Fruit fly (Drosophila melanogaster) whole organism, embryonic: Measurements from ENCODE around the gene Neu2.

Experiments
- Abd-B ChIP-seq: fragments of 200-800 bp; sonication (Bioruptor generic); optimal IDR thresholded peaks from 2 replicates; lab custom pipeline; 2018; ENCODE audit warnings: missing biosample characterization, mild to moderate bottlenecking, missing genetic modification characterization, moderate library complexity
- CG12071 ChIP-seq: fragments of 200-800 bp; sonication (Bioruptor generic); optimal IDR thresholded peaks from 3 replicates; lab custom pipeline; 2018; ENCODE audit warnings: missing biosample characterization, mild to moderate bottlenecking, missing genetic modification characterization
- CG12219 ChIP-seq: fragments of 200-800 bp; sonication (Bioruptor generic); optimal IDR thresholded peaks from 3 replicates; lab custom pipeline; 2018; ENCODE audit warnings: missing biosample characterization, mild to moderate bottlenecking, missing genetic modification characterization
- CG12659 ChIP-seq: fragments of 200-800 bp; sonication (Bioruptor generic); optimal IDR thresholded peaks from 3 replicates; lab custom pipeline; 2017; ENCODE audit warnings: mild to moderate bottlenecking, missing biosample characterization, missing genetic modification reagents, missing genetic modification characterization
- CG13424 ChIP-seq: fragments of 200-800 bp; sonication (Bioruptor generic); optimal IDR thresholded peaks from 2 replicates; lab custom pipeline; 2019; ENCODE audit warnings: missing biosample characterization, mild to moderate bottlenecking, missing genetic modification characterization, moderate library complexity
- CG14710 ChIP-seq: fragments of 200-800 bp; sonication (Bioruptor generic); optimal IDR thresholded peaks from 3 replicates; lab custom pipeline; 2019; ENCODE audit warnings: missing biosample characterization, mild to moderate bottlenecking, missing genetic modification characterization, moderate library complexity
- CG17359 ChIP-seq: fragments of 200-800 bp; sonication (Bioruptor generic); optimal IDR thresholded peaks from 3 replicates; lab custom pipeline; 2018; ENCODE audit warnings: missing biosample characterization, mild to moderate bottlenecking, missing genetic modification characterization, moderate library complexity
- CG17802 ChIP-seq: fragments of 200-800 bp; sonication (Bioruptor generic); optimal IDR thresholded peaks from 2 replicates; lab custom pipeline; 2018; ENCODE audit warnings: missing biosample characterization, mild to moderate bottlenecking, missing genetic modification characterization, moderate library complexity
- CG17912 ChIP-seq: fragments of 200-800 bp; sonication (Bioruptor generic); optimal IDR thresholded peaks from 2 replicates; lab custom pipeline; 2018; ENCODE audit warnings: missing biosample characterization, mild to moderate bottlenecking, missing genetic modification characterization
- CG18011 ChIP-seq: fragments of 200-800 bp; sonication (Bioruptor generic); optimal IDR thresholded peaks from 2 replicates; lab custom pipeline; 2017; ENCODE audit warnings: missing biosample characterization, missing genetic modification characterization, mild to moderate bottlenecking, moderate library complexity, missing genotype
- CG30020 ChIP-seq: fragments of 200-800 bp; optimal IDR thresholded peaks from 2 replicates; lab custom pipeline; 2019; ENCODE audit warnings: missing biosample characterization, mild to moderate bottlenecking, missing genetic modification characterization, moderate library complexity
- CG30431 ChIP-seq: fragments of 200-800 bp; sonication (Bioruptor generic); optimal IDR thresholded peaks from 2 replicates; lab custom pipeline; 2017; ENCODE audit warnings: missing biosample characterization, missing genetic modification characterization
- CG3065 ChIP-seq: fragments of 200-800 bp; sonication (Bioruptor generic); optimal IDR thresholded peaks from 2 replicates; lab custom pipeline; 2016; ENCODE audit warnings: missing biosample characterization, missing genetic modification characterization
- CG3163 ChIP-seq: fragments of 200-800 bp; sonication (Bioruptor generic); optimal IDR thresholded peaks from 3 replicates; lab custom pipeline; 2016; ENCODE audit warnings: missing biosample characterization, missing genetic modification characterization
- CG32772 ChIP-seq: fragments of 200-800 bp; sonication (Bioruptor generic); IDR thresholded peaks from 2 replicates; pipeline ENCODE4 v1.3.6; 2022; ENCODE audit warnings: missing biosample characterization, missing genetic modification characterization
- CG3281 ChIP-seq: fragments of 200-800 bp; sonication (Bioruptor generic); optimal IDR thresholded peaks from 3 replicates; lab custom pipeline; 2017; ENCODE audit warnings: missing biosample characterization, mild to moderate bottlenecking, missing genetic modification characterization
- CG34376 ChIP-seq: fragments of 200-800 bp; sonication (Bioruptor generic); optimal IDR thresholded peaks from 2 replicates; lab custom pipeline; 2018; ENCODE audit warnings: missing biosample characterization, mild to moderate bottlenecking, missing genetic modification characterization
- CG6254 ChIP-seq: fragments of 200-800 bp; sonication (Bioruptor generic); optimal IDR thresholded peaks from 3 replicates; lab custom pipeline; 2017; ENCODE audit warnings: mild to moderate bottlenecking, missing biosample characterization, missing genetic modification reagents, missing genetic modification characterization
- CG7357 ChIP-seq: fragments of 200-800 bp; sonication (Bioruptor generic); IDR thresholded peaks from 3 replicates; pipeline ENCODE4 v1.3.6; 2022; ENCODE audit warnings: missing biosample characterization, missing genetic modification characterization
- CG8478 ChIP-seq: fragments of >200 bp; optimal IDR thresholded peaks from 2 replicates; lab custom pipeline; 2018
- CoRest ChIP-seq: fragments of 200-800 bp; sonication (Bioruptor generic); optimal IDR thresholded peaks from 3 replicates; lab custom pipeline; 2018; ENCODE audit warnings: missing biosample characterization, mild to moderate bottlenecking, missing genetic modification characterization, moderate library complexity
- D19A ChIP-seq: fragments of 200-800 bp; optimal IDR thresholded peaks from 3 replicates; lab custom pipeline; 2019; ENCODE audit warnings: missing biosample characterization, mild to moderate bottlenecking, missing genetic modification characterization, moderate library complexity
- Eip74EF ChIP-seq, 2 experiments: fragments of 200-800 bp in 1 of 2; fragments of >200 bp in 1 of 2; sonication (Bioruptor generic) in 1 of 2; optimal IDR thresholded peaks; 2 replicates each; lab custom pipeline; 2017 to 2019; ENCODE audit warnings: missing biosample characterization in 2 of 2, missing genetic modification characterization in 2 of 2, mild to moderate bottlenecking in 1 of 2, moderate library complexity in 1 of 2
- Elba2 ChIP-seq: fragments of 200-800 bp; sonication (Bioruptor generic); optimal IDR thresholded peaks from 3 replicates; lab custom pipeline; 2016; ENCODE audit warnings: missing biosample characterization, missing genetic modification characterization
- Fer3 ChIP-seq: fragments of 200-800 bp; sonication (Bioruptor generic); optimal IDR thresholded peaks from 2 replicates; lab custom pipeline; 2018; ENCODE audit warnings: missing biosample characterization, mild to moderate bottlenecking, missing genetic modification characterization, moderate library complexity
- Gsc ChIP-seq: fragments of 200-800 bp; sonication (Bioruptor generic); IDR thresholded peaks from 2 replicates; pipeline ENCODE4 v1.3.6; 2022; ENCODE audit warnings: missing biosample characterization, missing genetic modification characterization
- HmgD ChIP-seq: fragments of 200-800 bp; sonication (Bioruptor generic); optimal IDR thresholded peaks from 3 replicates; lab custom pipeline; 2016; ENCODE audit warnings: missing biosample characterization, missing genetic modification characterization
- Hr51 ChIP-seq, 2 experiments: fragments of 200-800 bp; sonication (Bioruptor generic); optimal IDR thresholded peaks; 2 replicates in 1 of 2; 3 replicates in 1 of 2; lab custom pipeline; 2016 to 2018; ENCODE audit warnings: missing biosample characterization in 2 of 2, missing genetic modification characterization in 2 of 2, mild to moderate bottlenecking in 1 of 2, moderate library complexity in 1 of 2
- Jarid2 ChIP-seq: fragments of 200-800 bp; sonication (Bioruptor generic); optimal IDR thresholded peaks from 3 replicates; lab custom pipeline; 2017; ENCODE audit warnings: mild to moderate bottlenecking, missing biosample characterization, missing genetic modification reagents, missing genetic modification characterization
- Max ChIP-seq: fragments of 200-800 bp; sonication (Bioruptor generic); optimal IDR thresholded peaks from 2 replicates; lab custom pipeline; 2016; ENCODE audit warnings: missing biosample characterization, mild to moderate bottlenecking, missing genetic modification characterization
- Sox102F ChIP-seq: fragments of 200-800 bp; sonication (Bioruptor generic); optimal IDR thresholded peaks from 2 replicates; lab custom pipeline; 2018; ENCODE audit warnings: missing biosample characterization, mild to moderate bottlenecking, missing genetic modification characterization, moderate library complexity
- Usf ChIP-seq: fragments of 200-800 bp; sonication (Bioruptor generic); optimal IDR thresholded peaks from 2 replicates; lab custom pipeline; 2017; ENCODE audit warnings: missing genotype, missing biosample characterization, missing genetic modification characterization
- YL-1 ChIP-seq: fragments of 200-800 bp; sonication (Bioruptor generic); optimal IDR thresholded peaks from 3 replicates; lab custom pipeline; 2017; ENCODE audit warnings: missing biosample characterization, mild to moderate bottlenecking, missing genetic modification characterization
- chn ChIP-seq: fragments of 200-800 bp; sonication (Bioruptor generic); optimal IDR thresholded peaks from 2 replicates; lab custom pipeline; 2016; ENCODE audit warnings: missing biosample characterization, missing genetic modification characterization
- cwo ChIP-seq: fragments of 200-800 bp; sonication (Bioruptor generic); optimal IDR thresholded peaks from 3 replicates; lab custom pipeline; 2017; ENCODE audit warnings: missing biosample characterization, missing genetic modification characterization, mild to moderate bottlenecking, moderate library complexity, missing genetic modification reagents
- en ChIP-seq: fragments of 200-800 bp; sonication (Bioruptor generic); optimal IDR thresholded peaks from 2 replicates; lab custom pipeline; 2016; ENCODE audit warnings: missing biosample characterization, missing genetic modification characterization
- esg ChIP-seq: fragments of 200-800 bp; sonication (Bioruptor generic); conservative IDR thresholded peaks from 2 replicates; pipeline ENCODE4 v1.3.6; 2022; ENCODE audit warnings: missing biosample characterization, missing genetic modification characterization
- gro ChIP-seq: fragments of 200-800 bp; sonication (Bioruptor generic); optimal IDR thresholded peaks from 2 replicates; lab custom pipeline; 2016; ENCODE audit warnings: missing biosample characterization, missing genetic modification characterization
- inv ChIP-seq: fragments of 200-800 bp; sonication (Bioruptor generic); IDR thresholded peaks from 2 replicates; pipeline ENCODE4 v1.3.6; 2022; ENCODE audit warnings: missing biosample characterization, missing genetic modification characterization; ENCODE audit not compliant: partially characterized antibody
- lmd ChIP-seq: fragments of 200-800 bp; sonication (Bioruptor generic); IDR thresholded peaks from 2 replicates; pipeline ENCODE4 v1.3.6; 2022; ENCODE audit warnings: missing biosample characterization, missing genetic modification characterization
- nmo ChIP-seq: fragments of 200-800 bp; sonication (Bioruptor generic); optimal IDR thresholded peaks from 2 replicates; lab custom pipeline; 2018; ENCODE audit warnings: missing biosample characterization, mild to moderate bottlenecking, missing genetic modification characterization, moderate library complexity
- oc ChIP-seq: fragments of 200-800 bp; sonication (Bioruptor generic); optimal IDR thresholded peaks from 2 replicates; lab custom pipeline; 2018; ENCODE audit warnings: missing biosample characterization, mild to moderate bottlenecking, missing genetic modification characterization, moderate library complexity
- odd ChIP-seq: fragments of 200-800 bp; sonication (Bioruptor generic); optimal IDR thresholded peaks from 2 replicates; lab custom pipeline; 2017; ENCODE audit warnings: missing biosample characterization, mild to moderate bottlenecking, missing genetic modification characterization
- pzg ChIP-seq: fragments of 200-800 bp; sonication (Bioruptor generic); optimal IDR thresholded peaks from 3 replicates; lab custom pipeline; 2018; ENCODE audit warnings: missing biosample characterization, mild to moderate bottlenecking, missing genetic modification characterization, moderate library complexity
- repo ChIP-seq: fragments of 200-800 bp; sonication (Bioruptor generic); optimal IDR thresholded peaks from 2 replicates; lab custom pipeline; 2016; ENCODE audit warnings: missing biosample characterization, missing genetic modification characterization
- sens-2 ChIP-seq: fragments of 200-800 bp; sonication (Bioruptor generic); IDR thresholded peaks from 2 replicates; pipeline ENCODE4 v1.3.6; 2022; ENCODE audit warnings: missing biosample characterization, missing genetic modification characterization
- sim ChIP-seq: fragments of 200-800 bp; sonication (Bioruptor generic); IDR thresholded peaks from 2 replicates; pipeline ENCODE4 v1.3.6; 2022; ENCODE audit warnings: missing biosample characterization, missing genetic modification characterization
- slp2 ChIP-seq: fragments of 200-800 bp; sonication (Bioruptor generic); optimal IDR thresholded peaks from 2 replicates; lab custom pipeline; 2016; ENCODE audit warnings: missing biosample characterization, missing genetic modification characterization
- sr ChIP-seq: fragments of 200-800 bp; sonication (Bioruptor generic); IDR thresholded peaks from 3 replicates; pipeline ENCODE4 v1.3.6; 2022; ENCODE audit warnings: missing biosample characterization, missing genetic modification characterization
- stwl ChIP-seq: fragments of 200-800 bp; sonication (Bioruptor generic); optimal IDR thresholded peaks from 3 replicates; lab custom pipeline; 2018; ENCODE audit warnings: missing biosample characterization, mild to moderate bottlenecking, missing genetic modification characterization, moderate library complexity
- tna ChIP-seq: fragments of 200-800 bp; sonication (Bioruptor generic); IDR thresholded peaks from 2 replicates; pipeline ENCODE4 v1.3.6; 2022; ENCODE audit warnings: missing biosample characterization, missing genetic modification characterization; ENCODE audit not compliant: partially characterized antibody

Gene Neu2

DNA sequence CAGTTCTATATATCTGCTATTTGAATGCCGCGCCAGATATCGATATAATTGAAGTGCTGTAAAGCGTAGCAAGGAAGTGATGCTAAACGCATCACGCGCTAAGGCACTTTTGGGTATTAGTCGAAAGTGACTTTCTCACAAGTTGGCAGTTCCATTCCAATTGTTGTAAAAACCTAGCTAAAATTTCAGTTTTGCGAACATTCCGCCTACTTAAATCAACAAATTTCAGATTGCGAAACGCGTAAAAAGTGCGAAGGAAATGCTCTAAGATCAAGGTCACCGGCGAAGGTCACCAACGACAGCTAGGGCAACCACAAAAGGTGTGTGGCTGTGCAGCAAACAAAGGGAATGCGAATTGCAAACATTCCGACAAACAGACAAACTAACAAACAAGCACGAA is 44.7 kb downstream of the Neu2 start, which contains the start of gene Syx7 (continued):
- no peak for TF ChIP-seq oc (tag; lab: Kevin White, UChicago)
- peak; percentile 62 for TF ChIP-seq gro (GFP tag; lab: Kevin White, UChicago)
- no peak for TF ChIP-seq CG6254 (GFP tag; lab: Kevin White, UChicago)
- TF ChIP-seq Abd-B = no peak
- TF ChIP-seq lmd (GFP tag; lab: Robert Waterston, UW) = no peak
- peak; percentile 52 for TF ChIP-seq CG14710 (tag; lab: Kevin White, UChicago)
- no peak for TF ChIP-seq CG17912 (GFP tag; lab: Kevin White, UChicago)
- TF ChIP-seq CG13424 (tag; lab: Kevin White, UChicago) = no peak
- TF ChIP-seq CG3163 (GFP tag; lab: Kevin White, UChicago) = peak; percentile 6
- TF ChIP-seq chn (GFP tag; lab: Kevin White, UChicago) = peak; percentile 2
- TF ChIP-seq Jarid2 (GFP tag; lab: Kevin White, UChicago) = no peak
- no peak; the same call in 1 of the 2 replicates for TF ChIP-seq inv (GFP tag; lab: Robert Waterston, UW)
- no peak for TF ChIP-seq CG17359
- TF ChIP-seq sim (GFP tag; lab: Robert Waterston, UW) = no peak
- TF ChIP-seq CG17802 = no peak
- TF ChIP-seq CG8478 (lab: Kevin White, UChicago) = no peak
- TF ChIP-seq Hr51 (GFP tag; optimal IDR thresholded peaks at IDR 0.05; lab: Kevin White, UChicago) = no peak
- TF ChIP-seq CG30020 (tag; lab: Kevin White, UChicago) = peak; percentile 2
- peak; percentile 64 for TF ChIP-seq nmo (GFP tag; lab: Kevin White, UChicago)
- no peak for TF ChIP-seq sr (GFP tag; lab: Robert Waterston, UW)
- no peak for TF ChIP-seq odd (GFP tag; lab: Kevin White, UChicago)
- TF ChIP-seq Sox102F (GFP tag; lab: Kevin White, UChicago) = no peak
- TF ChIP-seq CG7357 (GFP tag; lab: Robert Waterston, UW) = no peak
- peak; percentile 62 for TF ChIP-seq CG12659 (GFP tag; lab: Kevin White, UChicago)
- no peak for TF ChIP-seq repo
- no peak for TF ChIP-seq esg (GFP tag; lab: Robert Waterston, UW)
- TF ChIP-seq D19A = no peak
- TF ChIP-seq Gsc (GFP tag; lab: Robert Waterston, UW) = no peak
- TF ChIP-seq CG3065 (GFP tag; lab: Kevin White, UChicago) = no peak
- TF ChIP-seq pzg = peak; percentile 96
- TF ChIP-seq CG12071 (GFP tag; lab: Kevin White, UChicago) = no peak
- TF ChIP-seq stwl (tag; lab: Kevin White, UChicago) = peak; percentile 83
- no peak for TF ChIP-seq en (GFP tag; lab: Kevin White, UChicago)
- no peak for TF ChIP-seq CG32772
- TF ChIP-seq Elba2 = peak; percentile 77
- TF ChIP-seq CG18011 (GFP tag; lab: Kevin White, UChicago) = no peak
- no peak for TF ChIP-seq sens-2 (GFP tag; lab: Robert Waterston, UW)
- TF ChIP-seq CG30431 (GFP tag; lab: Kevin White, UChicago) = no peak
- TF ChIP-seq Eip74EF (GFP tag; optimal IDR thresholded peaks at IDR 0.05; lab: Kevin White, UChicago) = no peak
- no peak for TF ChIP-seq CG34376 (GFP tag; lab: Kevin White, UChicago)
- TF ChIP-seq Max (GFP tag; lab: Kevin White, UChicago) = no peak
- TF ChIP-seq tna (GFP tag; lab: Robert Waterston, UW) = no peak
- TF ChIP-seq cwo = no peak
- peak; percentile 42 for TF ChIP-seq HmgD
- TF ChIP-seq CoRest (tag; lab: Kevin White, UChicago) = peak; percentile 33
- no peak for TF ChIP-seq slp2 (GFP tag; lab: Kevin White, UChicago)
- no peak for TF ChIP-seq CG3281
- TF ChIP-seq YL-1 (GFP tag; lab: Kevin White, UChicago) = peak; percentile 53
- no peak for TF ChIP-seq Usf
- TF ChIP-seq Fer3 (tag; lab: Kevin White, UChicago) = no peak
- TF ChIP-seq CG12219 (GFP tag; lab: Kevin White, UChicago) = no peak
